Fruit fly (Drosophila melanogaster) whole organism, prepupa: ENCODE results near the gene Cdk1.

Experiments used
- Blimp-1 ChIP-seq: fragments of 200-800 bp; sonication (Bioruptor generic); optimal IDR thresholded peaks from 3 replicates; lab custom pipeline; 2017; ENCODE audit warnings: missing biosample characterization, missing genetic modification characterization, mild to moderate bottlenecking, moderate library complexity, missing genetic modification reagents
- CG10669 ChIP-seq: fragments of 200-800 bp; sonication (Bioruptor generic); optimal IDR thresholded peaks from 3 replicates; lab custom pipeline; 2018; ENCODE audit warnings: missing biosample characterization, mild to moderate bottlenecking, missing genetic modification characterization, moderate library complexity
- CG11294 ChIP-seq: fragments of 200-800 bp; sonication (Bioruptor generic); IDR thresholded peaks from 2 replicates; pipeline ENCODE4 v1.3.6; 2022; ENCODE audit warnings: missing biosample characterization, missing genetic modification characterization
- CG11762 ChIP-seq: fragments of 200-800 bp; sonication (Bioruptor generic); optimal IDR thresholded peaks from 3 replicates; lab custom pipeline; 2016; ENCODE audit warnings: missing biosample characterization, missing genetic modification characterization; ENCODE audit not compliant: insufficient read depth
- CG15336 ChIP-seq: fragments of 200-800 bp; sonication (Bioruptor generic); IDR thresholded peaks from 2 replicates; pipeline ENCODE4 v1.3.6; 2022; ENCODE audit warnings: missing biosample characterization, missing genetic modification characterization
- CG16779 ChIP-seq: fragments of 200-800 bp; sonication (Bioruptor generic); optimal IDR thresholded peaks from 3 replicates; lab custom pipeline; 2017; ENCODE audit warnings: missing biosample characterization, mild to moderate bottlenecking, missing genetic modification characterization
- CG3032 ChIP-seq: fragments of 200-800 bp; optimal IDR thresholded peaks from 2 replicates; lab custom pipeline; 2019; ENCODE audit warnings: missing biosample characterization, mild to moderate bottlenecking, missing genetic modification characterization, moderate library complexity
- CG31627 ChIP-seq: fragments of 200-800 bp; sonication (Bioruptor generic); optimal IDR thresholded peaks from 3 replicates; lab custom pipeline; 2016; ENCODE audit warnings: missing biosample characterization, missing genetic modification characterization
- CG34406 ChIP-seq: fragments of 200-800 bp; sonication (Bioruptor generic); optimal IDR thresholded peaks from 3 replicates; lab custom pipeline; 2016; ENCODE audit warnings: missing biosample characterization, missing genetic modification characterization
- CG3919 ChIP-seq: fragments of 200-800 bp; sonication (Bioruptor generic); optimal IDR thresholded peaks from 3 replicates; lab custom pipeline; 2016; ENCODE audit warnings: missing biosample characterization, missing genetic modification characterization
- CG6276 ChIP-seq: fragments of 200-800 bp; sonication (Bioruptor generic); optimal IDR thresholded peaks from 2 replicates; lab custom pipeline; 2017; ENCODE audit warnings: missing biosample characterization, mild to moderate bottlenecking, missing genetic modification characterization
- CG6792 ChIP-seq: fragments of 200-800 bp; sonication (Bioruptor generic); optimal IDR thresholded peaks from 3 replicates; lab custom pipeline; 2016; ENCODE audit warnings: missing biosample characterization, missing genetic modification characterization
- CG6808 ChIP-seq: fragments of 200-800 bp; sonication (Bioruptor generic); optimal IDR thresholded peaks from 3 replicates; lab custom pipeline; 2017; ENCODE audit warnings: missing biosample characterization, missing genetic modification characterization, mild to moderate bottlenecking, moderate library complexity, missing genetic modification reagents
- CG6854 ChIP-seq: fragments of 200-800 bp; sonication (Bioruptor generic); optimal IDR thresholded peaks from 2 replicates; lab custom pipeline; 2017; ENCODE audit warnings: missing biosample characterization, mild to moderate bottlenecking, missing genetic modification characterization
- CG8119 ChIP-seq: fragments of 200-800 bp; sonication (Bioruptor generic); IDR thresholded peaks from 3 replicates; pipeline ENCODE4 v1.3.6; 2022; ENCODE audit warnings: missing biosample characterization, missing genetic modification characterization
- CG8319 ChIP-seq: fragments of 200-800 bp; sonication (Bioruptor generic); optimal IDR thresholded peaks from 3 replicates; lab custom pipeline; 2016; ENCODE audit warnings: missing biosample characterization, missing genetic modification characterization
- CG8632 ChIP-seq: fragments of 200-800 bp; sonication (Bioruptor generic); optimal IDR thresholded peaks from 3 replicates; lab custom pipeline; 2016; ENCODE audit warnings: missing biosample characterization, missing genetic modification characterization
- CG9139 ChIP-seq: fragments of 200-800 bp; sonication (Bioruptor generic); optimal IDR thresholded peaks from 3 replicates; lab custom pipeline; 2017; ENCODE audit warnings: missing biosample characterization, mild to moderate bottlenecking, missing genetic modification characterization
- Eip75B ChIP-seq: fragments of 200-800 bp; sonication (Bioruptor generic); optimal IDR thresholded peaks from 3 replicates; lab custom pipeline; 2016; ENCODE audit warnings: missing biosample characterization, missing genetic modification characterization
- Eip78C ChIP-seq: fragments of 200-800 bp; sonication (Bioruptor generic); peaks from one replicate; lab custom pipeline; 2016; ENCODE audit warnings: missing biosample characterization, missing genetic modification characterization
- Eip93F ChIP-seq: fragments of 200-800 bp; sonication (Bioruptor generic); optimal IDR thresholded peaks from 2 replicates; lab custom pipeline; 2016; ENCODE audit warnings: missing biosample characterization, mild to moderate bottlenecking, missing genetic modification characterization
- Gug ChIP-seq: fragments of 200-800 bp; sonication (Bioruptor generic); IDR thresholded peaks from 2 replicates; pipeline ENCODE4 v1.3.6; 2022; ENCODE audit warnings: missing biosample characterization, missing genetic modification characterization
- Hr39 ChIP-seq: fragments of 200-800 bp; sonication (Bioruptor generic); optimal IDR thresholded peaks from 2 replicates; lab custom pipeline; 2016; ENCODE audit warnings: missing biosample characterization, missing genetic modification characterization
- Lpt ChIP-seq: fragments of 200-800 bp; sonication (Bioruptor generic); optimal IDR thresholded peaks from 3 replicates; lab custom pipeline; 2016; ENCODE audit warnings: missing biosample characterization, missing genetic modification characterization
- Met ChIP-seq: fragments of 200-800 bp; sonication (Bioruptor generic); optimal IDR thresholded peaks from 3 replicates; lab custom pipeline; 2016; ENCODE audit warnings: missing biosample characterization, missing genetic modification characterization
- OdsH ChIP-seq: fragments of 200-800 bp; sonication (Bioruptor generic); optimal IDR thresholded peaks from 3 replicates; lab custom pipeline; 2016; ENCODE audit warnings: missing biosample characterization, missing genetic modification characterization
- Sox14 ChIP-seq: fragments of 200-800 bp; sonication (Bioruptor generic); optimal IDR thresholded peaks from 3 replicates; lab custom pipeline; 2016; ENCODE audit warnings: missing biosample characterization, missing genetic modification characterization
- Sox15 ChIP-seq: fragments of 200-800 bp; sonication (Bioruptor generic); optimal IDR thresholded peaks from 3 replicates; lab custom pipeline; 2016; ENCODE audit warnings: missing biosample characterization, missing genetic modification characterization
- acj6 ChIP-seq: fragments of 200-800 bp; sonication (Bioruptor generic); optimal IDR thresholded peaks from 3 replicates; lab custom pipeline; 2016; ENCODE audit warnings: missing biosample characterization, missing genetic modification characterization
- cyc ChIP-seq: fragments of 200-800 bp; sonication (Bioruptor generic); optimal IDR thresholded peaks from 3 replicates; lab custom pipeline; 2016; ENCODE audit warnings: missing biosample characterization, missing genetic modification characterization
- dsx ChIP-seq: fragments of 200-800 bp; optimal IDR thresholded peaks from 3 replicates; lab custom pipeline; 2019; ENCODE audit warnings: missing biosample characterization, mild to moderate bottlenecking, missing genetic modification characterization, moderate library complexity; ENCODE audit not compliant: poor library complexity, severe bottlenecking
- esn ChIP-seq: fragments of 200-800 bp; sonication (Bioruptor generic); optimal IDR thresholded peaks from 2 replicates; lab custom pipeline; 2016; ENCODE audit warnings: missing biosample characterization, mild to moderate bottlenecking, missing genetic modification characterization, moderate library complexity
- fd59A ChIP-seq: fragments of 200-800 bp; sonication (Bioruptor generic); optimal IDR thresholded peaks from 2 replicates; lab custom pipeline; 2017; ENCODE audit warnings: missing biosample characterization, mild to moderate bottlenecking, missing genetic modification characterization, missing genetic modification reagents
- fd85E ChIP-seq: fragments of 200-800 bp; sonication (Bioruptor generic); optimal IDR thresholded peaks from 3 replicates; lab custom pipeline; 2016; ENCODE audit warnings: missing biosample characterization, missing genetic modification characterization
- fkh ChIP-seq: fragments of 200-800 bp; sonication (Bioruptor generic); optimal IDR thresholded peaks from 3 replicates; lab custom pipeline; 2017; ENCODE audit warnings: missing biosample characterization, mild to moderate bottlenecking, missing genetic modification characterization, moderate library complexity
- lz ChIP-seq: fragments of 200-800 bp; sonication (Bioruptor generic); optimal IDR thresholded peaks from 3 replicates; lab custom pipeline; 2016; ENCODE audit warnings: missing biosample characterization, missing genetic modification characterization
- net ChIP-seq: fragments of 200-800 bp; sonication (Bioruptor generic); optimal IDR thresholded peaks from 3 replicates; lab custom pipeline; 2016; ENCODE audit warnings: missing biosample characterization, missing genetic modification characterization
- spab ChIP-seq: fragments of 200-800 bp; sonication (Bioruptor generic); optimal IDR thresholded peaks from 2 replicates; lab custom pipeline; 2017; ENCODE audit warnings: missing biosample characterization, mild to moderate bottlenecking, missing genetic modification characterization, missing genetic modification reagents
- svp ChIP-seq: fragments of 200-800 bp; sonication (Bioruptor generic); peaks from one replicate; lab custom pipeline; 2016; ENCODE audit warnings: missing biosample characterization, missing genetic modification characterization

Gene Cdk1

dm6 chr2L:10425599-10425998 lies 39.5 kb upstream of the Cdk1 start:
- no peak for TF ChIP-seq CG8632 (GFP tag; lab: Kevin White, UChicago)
- no peak for TF ChIP-seq Eip93F (GFP tag; lab: Kevin White, UChicago)
- no peak for TF ChIP-seq CG8319 (GFP tag; lab: Kevin White, UChicago)
- TF ChIP-seq CG6808: no peak
- no peak for TF ChIP-seq lz
- TF ChIP-seq Hr39 (GFP tag; lab: Kevin White, UChicago): no peak
- TF ChIP-seq cyc (GFP tag; lab: Kevin White, UChicago): no peak
- no peak for TF ChIP-seq OdsH
- TF ChIP-seq Blimp-1 (GFP tag; lab: Kevin White, UChicago): no peak
- TF ChIP-seq Lpt (GFP tag; lab: Kevin White, UChicago): no peak
- TF ChIP-seq CG11294 (GFP tag; lab: Robert Waterston, UW): no peak
- no peak for TF ChIP-seq CG10669 (GFP tag; lab: Kevin White, UChicago)
- no peak for TF ChIP-seq fkh (GFP tag; lab: Kevin White, UChicago)
- TF ChIP-seq CG6854 (GFP tag; lab: Kevin White, UChicago): no peak
- TF ChIP-seq fd59A: no peak
- no peak for TF ChIP-seq CG15336 (GFP tag; lab: Robert Waterston, UW)
- TF ChIP-seq spab (GFP tag; lab: Kevin White, UChicago): no peak
- no peak for TF ChIP-seq net
- TF ChIP-seq, all 60 proteins: peak for 0

dm6 chr2L:10422643-10423606 lies 36.9 kb upstream of the Cdk1 start, which contains the start of the genes pie and Wdfy2:
pie (minus strand) TSS chr2L:10422780.
Wdfy2 (plus strand) TSS chr2L:10423291.
- TF ChIP-seq CG9139 (GFP tag; lab: Kevin White, UChicago) (no peak), CG3032 (tag; lab: Kevin White, UChicago) (peak; percentile 21), cyc (GFP tag; lab: Kevin White, UChicago) (peak; percentile 6)

dm6 chr2L:10418981-10419380 lies 32.9 kb upstream of the Cdk1 start, which contains the start of gene RfC3:
RfC3 (plus strand) TSS chr2L:10419190.
- TF ChIP-seq CG34406 (GFP tag; lab: Kevin White, UChicago) (no peak), CG3919 (no peak), Lpt (GFP tag; lab: Kevin White, UChicago) (no peak), CG16779 (tag; lab: Kevin White, UChicago) (no peak), lz (no peak), OdsH (no peak), Eip75B (GFP tag; lab: Kevin White, UChicago) (no peak), Eip93F (GFP tag; lab: Kevin White, UChicago) (no peak)
- TF ChIP-seq, all 60 proteins: peak for 0

- no peak for TF ChIP-seq fd59A
- TF ChIP-seq net: no peak
- TF ChIP-seq svp (GFP tag; lab: Kevin White, UChicago): no peak
- TF ChIP-seq Blimp-1 (GFP tag; lab: Kevin White, UChicago): peak; percentile 43
- TF ChIP-seq acj6: peak; percentile 50
- peak; percentile 16 for TF ChIP-seq CG6854 (GFP tag; lab: Kevin White, UChicago)
- TF ChIP-seq fd85E (GFP tag; lab: Kevin White, UChicago): no peak
- TF ChIP-seq CG6276 (GFP tag; lab: Kevin White, UChicago): no peak
- TF ChIP-seq CG3032 (tag; lab: Kevin White, UChicago): peak; percentile 79
- TF ChIP-seq CG6792 (GFP tag; lab: Kevin White, UChicago): peak; percentile 42
- TF ChIP-seq CG16779 (tag; lab: Kevin White, UChicago): no peak
- peak; percentile 54 for TF ChIP-seq esn
- TF ChIP-seq CG11762 (GFP tag; lab: Kevin White, UChicago): no peak
- TF ChIP-seq OdsH: peak; percentile 69
- TF ChIP-seq Met (GFP tag; lab: Kevin White, UChicago): no peak
- peak; percentile 87 for TF ChIP-seq Eip78C (GFP tag; lab: Kevin White, UChicago)
- peak; percentile 65 for TF ChIP-seq Sox15
- TF ChIP-seq Hr39 (GFP tag; lab: Kevin White, UChicago): peak; percentile 59
- 0 out of 2 replicates have a peak, but pooled peaks have one; percentile 41 for TF ChIP-seq Gug (GFP tag; lab: Robert Waterston, UW)
- TF ChIP-seq lz: peak; percentile 59
- peak; percentile 63 for TF ChIP-seq CG31627 (GFP tag; lab: Kevin White, UChicago)
- no peak for TF ChIP-seq dsx (GFP tag; lab: Kevin White, UChicago)
- no peak for TF ChIP-seq Sox14 (GFP tag; lab: Kevin White, UChicago)
- TF ChIP-seq CG8119 (GFP tag; lab: Robert Waterston, UW): no peak
- peak; percentile 47 for TF ChIP-seq cyc (GFP tag; lab: Kevin White, UChicago)
Measured at dm6 chr2L:10413251-10414127, 27.4 kb upstream of the Cdk1 start, which contains the start of the genes CG5355 and Klp31E. CG5355 (minus strand) TSS chr2L:10413463. Klp31E (plus strand) TSS chr2L:10414017.
